Fruit fly (Drosophila melanogaster): Measurements from ENCODE around the gene Nt5a.
A peak's percentile ranks its signal among the peaks of the same experiment; 100 is the strongest.

The Nt5a gene

dm6 chr3L:1307005-1307632 lies at the start of gene Nt5a, which contains the start of gene Ctr9 (continued):
- TF ChIP-seq Rfx (GFP tag; IDR thresholded peaks at IDR 0.05): peak; percentile 85
- TF ChIP-seq CG1233 (GFP tag; optimal IDR thresholded peaks at IDR 0.05): no peak
- TF ChIP-seq CG17802 (tag; optimal IDR thresholded peaks at IDR 0.05): peak; percentile 62
- no peak for TF ChIP-seq CG15696 (tag; optimal IDR thresholded peaks at IDR 0.05)
- peak; percentile 65 for TF ChIP-seq Doc3 (GFP tag; IDR thresholded peaks at IDR 0.05; ENCODE audit: partially characterized antibody)
- TF ChIP-seq CG9817 (tag; optimal IDR thresholded peaks at IDR 0.05): peak; percentile 65
- TF ChIP-seq dmrt11E (tag; optimal IDR thresholded peaks at IDR 0.05): peak; percentile 31
- TF ChIP-seq fd102C (GFP tag; optimal IDR thresholded peaks at IDR 0.05): no peak
- peak; percentile 53 for TF ChIP-seq E2f2 (GFP tag; IDR thresholded peaks at IDR 0.05)
- TF ChIP-seq CG43689 (GFP tag; IDR thresholded peaks at IDR 0.05): no peak
- peak; percentile 79 for TF ChIP-seq tx (GFP tag; optimal IDR thresholded peaks at IDR 0.05)
- TF ChIP-seq CG8478 (optimal IDR thresholded peaks at IDR 0.05): no peak
- TF ChIP-seq dpn (GFP tag; optimal IDR thresholded peaks at IDR 0.05): peak; percentile 55 to 72
- TF ChIP-seq Pdp1 (GFP tag; optimal IDR thresholded peaks at IDR 0.05): peak; percentile 53 to 100
- peak; percentile 5 for TF ChIP-seq pb (GFP tag; optimal IDR thresholded peaks at IDR 0.05)
- peak; percentile 14 for TF ChIP-seq CG12942 (GFP tag; optimal IDR thresholded peaks at IDR 0.05)
- TF ChIP-seq Stat92E (GFP tag; optimal IDR thresholded peaks at IDR 0.05): peak in 1 of 3 experiments; percentile 29
- peak; percentile 78 for TF ChIP-seq stwl (tag; optimal IDR thresholded peaks at IDR 0.05)
- peak; percentile 74 for TF ChIP-seq CG30020 (tag; optimal IDR thresholded peaks at IDR 0.05)
- TF ChIP-seq CG15601 (tag; optimal IDR thresholded peaks at IDR 0.05): peak; percentile 62
- TF ChIP-seq ac (GFP tag; optimal IDR thresholded peaks at IDR 0.05): no peak
- TF ChIP-seq CG9727 (GFP tag; optimal IDR thresholded peaks at IDR 0.05): no peak
- TF ChIP-seq kay (GFP tag; optimal IDR thresholded peaks at IDR 0.05): peak; percentile 36
- no peak for TF ChIP-seq otp (GFP tag; IDR thresholded peaks at IDR 0.05)
- no peak; the same call in 1 of the 2 replicates for TF ChIP-seq HLH3B (GFP tag; IDR thresholded peaks at IDR 0.05)
- TF ChIP-seq Scr (GFP tag; IDR thresholded peaks at IDR 0.05; ENCODE audit: partially characterized antibody): peak; percentile 71
- TF ChIP-seq CG31224 (GFP tag; IDR thresholded peaks at IDR 0.05): peak; percentile 62; the same call in 1 of the 2 replicates
- no peak for TF ChIP-seq gcm (GFP tag; optimal IDR thresholded peaks at IDR 0.05)
- no peak for TF ChIP-seq CG2202 (tag; optimal IDR thresholded peaks at IDR 0.05)
- TF ChIP-seq so (GFP tag; IDR thresholded peaks at IDR 0.05): no peak
- TF ChIP-seq CG4404 (GFP tag; IDR thresholded peaks at IDR 0.05): no peak
- no peak for TF ChIP-seq dimm (GFP tag; IDR thresholded peaks at IDR 0.05)
- peak; percentile 36 for TF ChIP-seq Fer3 (tag; optimal IDR thresholded peaks at IDR 0.05)
- no peak for TF ChIP-seq dmrt99B (tag; optimal IDR thresholded peaks at IDR 0.05)
- peak; percentile 50 for TF ChIP-seq CG3163 (GFP tag; optimal IDR thresholded peaks at IDR 0.05)
- peak; percentile 78 for TF ChIP-seq vvl (GFP tag; IDR thresholded peaks at IDR 0.05)
- TF ChIP-seq Lim3 (GFP tag; IDR thresholded peaks at IDR 0.05): no peak
- TF ChIP-seq CG34224 (GFP tag; IDR thresholded peaks at IDR 0.05; ENCODE audit: partially characterized antibody): peak; percentile 81
- peak in 1 of 2 experiments; percentile 79 for TF ChIP-seq crp (GFP tag; optimal IDR thresholded peaks at IDR 0.05)
- peak; percentile 48 for TF ChIP-seq chn (GFP tag; optimal IDR thresholded peaks at IDR 0.05)
- peak; percentile 27 for TF ChIP-seq CG16863 (GFP tag; optimal IDR thresholded peaks at IDR 0.05)
- peak; percentile 49 for TF ChIP-seq p53 (GFP tag; optimal IDR thresholded peaks at IDR 0.05)
- TF ChIP-seq CG9609 (GFP tag; optimal IDR thresholded peaks at IDR 0.05): peak; percentile 5
- TF ChIP-seq CG6254 (GFP tag; optimal IDR thresholded peaks at IDR 0.05): no peak
- TF ChIP-seq CG12744 (GFP tag; optimal IDR thresholded peaks at IDR 0.05): peak; percentile 61
- TF ChIP-seq CG12299 (tag; optimal IDR thresholded peaks at IDR 0.05): no peak
- peak; percentile 11 for TF ChIP-seq fd3F (GFP tag; optimal IDR thresholded peaks at IDR 0.05)
- TF ChIP-seq hbn (GFP tag; IDR thresholded peaks at IDR 0.05; ENCODE audit: partially characterized antibody): peak; percentile 56
- peak; percentile 81 for TF ChIP-seq mam (GFP tag; optimal IDR thresholded peaks at IDR 0.05)
